Worm (Caenorhabditis elegans) whole organism, L4 larva: ENCODE results near the gene lbp-2.

Experiments
- F10B5.3 ChIP-seq: sonication (generic microtip); optimal IDR thresholded peaks from 2 replicates; lab custom pipeline; 2016; ENCODE audit warnings: mild to moderate bottlenecking, missing genetic modification characterization, missing compliant biosample characterization
- R02D3.7 ChIP-seq: fragments of 150-350 bp; sonication (generic microtip); optimal IDR thresholded peaks from 3 replicates; lab custom pipeline; 2014; ENCODE audit warnings: missing biosample characterization, missing genetic modification characterization
- T20F7.1 ChIP-seq: fragments of 200-800 bp; sonication (Bioruptor generic); optimal IDR thresholded peaks from 2 replicates; lab custom pipeline; 2018; ENCODE audit warnings: mild to moderate bottlenecking, missing genetic modification characterization, missing compliant biosample characterization
- Y75B8A.6 ChIP-seq: fragments of 200-800 bp; sonication (Bioruptor generic); IDR thresholded peaks from 2 replicates; pipeline ENCODE4 v1.3.6; 2022; ENCODE audit warnings: missing genetic modification reagents, missing genetic modification characterization, missing compliant biosample characterization
- ZK337.2 ChIP-seq: fragments of 200-800 bp; sonication (Bioruptor generic); IDR thresholded peaks from 2 replicates; pipeline ENCODE4 v1.3.6; 2022; ENCODE audit warnings: missing genetic modification reagents, missing genetic modification characterization, missing compliant biosample characterization
- ama-1 ChIP-seq: fragments of 150-350 bp; optimal IDR thresholded peaks from 2 replicates; lab custom pipeline; 2014; ENCODE audit warnings: inconsistent platforms, mixed read lengths
- daf-8 ChIP-seq: fragments of 200-800 bp; sonication (Bioruptor generic); IDR thresholded peaks from 2 replicates; pipeline ENCODE4 v1.3.6; 2022; ENCODE audit warnings: missing genetic modification characterization, missing compliant biosample characterization
- dmd-6 ChIP-seq: fragments of 200-800 bp; sonication (Bioruptor generic); IDR thresholded peaks from 2 replicates; pipeline ENCODE4 v1.3.6; 2022; ENCODE audit warnings: missing genetic modification reagents, missing genetic modification characterization, missing compliant biosample characterization
- dmd-8 ChIP-seq: fragments of 200-800 bp; sonication (Bioruptor generic); IDR thresholded peaks from 2 replicates; pipeline ENCODE4 v1.3.6; 2022; ENCODE audit warnings: missing genetic modification characterization, missing compliant biosample characterization
- dpl-1 ChIP-seq: fragments of 150-350 bp; optimal IDR thresholded peaks from 2 replicates; lab custom pipeline; 2014; ENCODE audit warnings: missing biosample characterization, missing genetic modification reagents, missing genetic modification characterization
- dve-1 ChIP-seq: sonication (generic microtip); optimal IDR thresholded peaks from 2 replicates; lab custom pipeline; 2017; ENCODE audit warnings: antibody characterized with exemption, mild to moderate bottlenecking, missing genetic modification characterization, missing compliant biosample characterization; ENCODE audit not compliant: insufficient read depth
- egl-43 ChIP-seq: fragments of 200-800 bp; sonication (Bioruptor generic); IDR thresholded peaks from 2 replicates; pipeline ENCODE4 v1.3.6; 2022; ENCODE audit warnings: missing genetic modification reagents, missing genetic modification characterization, missing compliant biosample characterization
- hif-1 ChIP-seq, 2 experiments: sonication (generic microtip); optimal IDR thresholded peaks; 2 replicates each; lab custom pipeline; 2016 to 2017; ENCODE audit warnings: missing compliant biosample characterization in 2 of 2, missing genetic modification characterization in 2 of 2, missing genetic modification reagents in 2 of 2, missing genotype in 2 of 2, mild to moderate bottlenecking in 1 of 2
- hlh-30 ChIP-seq: sonication (generic microtip); optimal IDR thresholded peaks from 2 replicates; lab custom pipeline; 2017; ENCODE audit warnings: antibody characterized with exemption, mild to moderate bottlenecking, missing genetic modification characterization, missing compliant biosample characterization; ENCODE audit not compliant: insufficient read depth
- hmg-1.1 ChIP-seq: fragments of 200-800 bp; sonication (Bioruptor generic); IDR thresholded peaks from 2 replicates; pipeline ENCODE4 v1.3.6; 2022; ENCODE audit warnings: missing genetic modification reagents, missing genetic modification characterization, missing compliant biosample characterization
- jun-1 ChIP-seq: fragments of 150-350 bp; optimal IDR thresholded peaks from 2 replicates; lab custom pipeline; 2014; ENCODE audit warnings: missing biosample characterization, missing genetic modification reagents, missing genetic modification characterization
- lim-7 ChIP-seq: fragments of 200-800 bp; sonication (Bioruptor generic); IDR thresholded peaks from 2 replicates; pipeline ENCODE4 v1.3.6; 2022; ENCODE audit warnings: missing genetic modification characterization, missing compliant biosample characterization
- lin-13 ChIP-seq: fragments of 150-350 bp; optimal IDR thresholded peaks from 2 replicates; lab custom pipeline; 2014; ENCODE audit warnings: missing biosample characterization, missing genetic modification reagents, missing genetic modification characterization
- lin-38 ChIP-seq: fragments of 200-800 bp; sonication (Bioruptor generic); IDR thresholded peaks from 2 replicates; pipeline ENCODE4 v1.3.6; 2022; ENCODE audit warnings: missing genetic modification reagents, missing genetic modification characterization, missing compliant biosample characterization
- lin-39 ChIP-seq: fragments of 150-350 bp; optimal IDR thresholded peaks from 2 replicates; lab custom pipeline; 2014; ENCODE audit warnings: missing biosample characterization, missing genetic modification reagents, missing genetic modification characterization
- lir-3 ChIP-seq: sonication (generic microtip); optimal IDR thresholded peaks from 2 replicates; lab custom pipeline; 2016; ENCODE audit warnings: mild to moderate bottlenecking, missing genetic modification characterization, missing compliant biosample characterization
- lsy-2 ChIP-seq, 2 experiments: fragments of 150-350 bp in 1 of 2; sonication (generic microtip) in 1 of 2; optimal IDR thresholded peaks; 2 replicates each; lab custom pipeline; 2014 to 2017; ENCODE audit warnings: missing biosample characterization in 2 of 2, missing genetic modification characterization in 2 of 2
- madf-9 ChIP-seq: fragments of 200-800 bp; sonication (Bioruptor generic); conservative IDR thresholded peaks from 2 replicates; pipeline ENCODE4 v1.3.6; 2022; ENCODE audit warnings: missing genetic modification reagents, missing genetic modification characterization, missing compliant biosample characterization
- mdl-1 ChIP-seq, 2 experiments: fragments of 150-350 bp in 1 of 2; sonication (generic microtip) in 1 of 2; optimal IDR thresholded peaks; 2 replicates each; lab custom pipeline; 2014 to 2017; ENCODE audit warnings: missing biosample characterization in 2 of 2, missing genetic modification characterization in 2 of 2
- mep-1 ChIP-seq: fragments of 150-350 bp; sonication (generic microtip); optimal IDR thresholded peaks from 3 replicates; lab custom pipeline; 2014; ENCODE audit warnings: missing biosample characterization, missing genetic modification characterization
- nhr-102 ChIP-seq: sonication (generic microtip); optimal IDR thresholded peaks from 2 replicates; lab custom pipeline; 2016; ENCODE audit warnings: mild to moderate bottlenecking, missing genetic modification characterization, moderate library complexity, missing compliant biosample characterization
- nhr-11 ChIP-seq: fragments of 150-350 bp; optimal IDR thresholded peaks from 2 replicates; lab custom pipeline; 2014; ENCODE audit warnings: missing biosample characterization, missing genetic modification characterization
- nhr-237 ChIP-seq: sonication (generic microtip); optimal IDR thresholded peaks from 2 replicates; lab custom pipeline; 2017; ENCODE audit warnings: missing biosample characterization, missing genetic modification characterization
- nhr-6 ChIP-seq: fragments of 150-350 bp; optimal IDR thresholded peaks from 2 replicates; lab custom pipeline; 2014; ENCODE audit warnings: missing biosample characterization, missing genetic modification characterization
- pqm-1 ChIP-seq: sonication (generic microtip); optimal IDR thresholded peaks from 2 replicates; lab custom pipeline; 2017; ENCODE audit warnings: missing biosample characterization, missing genetic modification characterization
- sdz-12 ChIP-seq: fragments of 200-800 bp; sonication (Bioruptor generic); optimal IDR thresholded peaks from 2 replicates; lab custom pipeline; 2018; ENCODE audit warnings: mild to moderate bottlenecking, missing genetic modification characterization, missing compliant biosample characterization
- set-16 ChIP-seq: fragments of 200-800 bp; sonication (Bioruptor generic); IDR thresholded peaks from 2 replicates; pipeline ENCODE4 v1.3.6; 2022; ENCODE audit warnings: missing genetic modification reagents, missing genetic modification characterization, missing compliant biosample characterization
- spr-1 ChIP-seq: sonication (generic microtip); optimal IDR thresholded peaks from 2 replicates; lab custom pipeline; 2016; ENCODE audit warnings: mild to moderate bottlenecking, missing genetic modification characterization, missing compliant biosample characterization
- spr-3 ChIP-seq: fragments of 200-800 bp; sonication (Bioruptor generic); optimal IDR thresholded peaks from 2 replicates; lab custom pipeline; 2018; ENCODE audit warnings: mild to moderate bottlenecking, missing genetic modification characterization, missing compliant biosample characterization
- tra-1 ChIP-seq: fragments of 200-800 bp; sonication (Bioruptor generic); IDR thresholded peaks from 2 replicates; pipeline ENCODE4 v1.3.6; 2022; ENCODE audit warnings: missing genetic modification reagents, missing genetic modification characterization, missing compliant biosample characterization
- zag-1 ChIP-seq: fragments of 150-350 bp; optimal IDR thresholded peaks from 2 replicates; lab custom pipeline; 2014; ENCODE audit warnings: missing biosample characterization, missing genetic modification characterization
- zfp-3 ChIP-seq: fragments of 200-800 bp; sonication (Bioruptor generic); conservative IDR thresholded peaks from 2 replicates; pipeline ENCODE4 v1.3.6; 2022; ENCODE audit warnings: missing genetic modification reagents, missing genetic modification characterization, missing compliant biosample characterization
- zip-2 ChIP-seq: fragments of 150-350 bp; optimal IDR thresholded peaks from 2 replicates; lab custom pipeline; 2014; ENCODE audit warnings: missing biosample characterization, missing genetic modification characterization
- ztf-11 ChIP-seq: fragments of 150-350 bp; optimal IDR thresholded peaks from 2 replicates; lab custom pipeline; 2014; ENCODE audit warnings: missing biosample characterization, missing genetic modification characterization

lbp-2 gene

ce11 chrX:3271673-3272072 lies 11.3 kb downstream of the lbp-2 start, which contains the start of gene K09C4.9:
K09C4.9 (minus strand) TSS chrX:3271773.
- TF ChIP-seq zfp-3 (GFP tag; lab: Robert Waterston, UW) (no peak), dpl-1 (GFP tag; lab: Kevin White, UChicago) (no peak), T20F7.1 (GFP tag; lab: Kevin White, UChicago) (no peak), lir-3 (no peak), ztf-11 (tag; lab: Kevin White, UChicago) (no peak), dve-1 (no peak), hlh-30 (tag; lab: Kevin White, UChicago) (no peak), R02D3.7 (tag; lab: Kevin White, UChicago) (no peak), tra-1 (GFP tag; lab: Robert Waterston, UW) (no peak), lsy-2 (tag; optimal IDR thresholded peaks at IDR 0.05; lab: Kevin White, UChicago) (no peak), hmg-1.1 (GFP tag; lab: Robert Waterston, UW) (no peak), lin-13 (GFP tag; lab: Kevin White, UChicago) (no peak), lin-38 (GFP tag; lab: Robert Waterston, UW) (no peak), nhr-102 (no peak), nhr-6 (tag; lab: Kevin White, UChicago) (no peak), ama-1 (lab: Kevin White, UChicago) (no peak), Y75B8A.6 (GFP tag; lab: Robert Waterston, UW) (no peak), nhr-11 (tag; lab: Kevin White, UChicago) (no peak), pqm-1 (no peak), spr-1 (tag; lab: Kevin White, UChicago) (no peak)
- TF ChIP-seq, all 104 proteins: peak for 0

- TF ChIP-seq set-16 (no peak), lim-7 (no peak), F10B5.3 (tag; lab: Kevin White, UChicago) (no peak), jun-1 (no peak), nhr-237 (tag; lab: Kevin White, UChicago) (no peak), spr-3 (GFP tag; lab: Kevin White, UChicago) (no peak), sdz-12 (GFP tag; lab: Kevin White, UChicago) (no peak), mep-1 (tag; lab: Kevin White, UChicago) (no peak), egl-43 (GFP tag; lab: Robert Waterston, UW) (no peak), madf-9 (GFP tag; lab: Robert Waterston, UW) (no peak), ZK337.2 (no peak), dmd-8 (GFP tag; lab: Robert Waterston, UW) (no peak)
- TF ChIP-seq, all 104 proteins: peak for 0
Observed at ce11 chrX:3272580-3272979, 12.2 kb downstream of the lbp-2 start, which contains the start of gene K09C4.7. K09C4.7 (plus strand) TSS chrX:3272880.

- TF ChIP-seq Y75B8A.6 (GFP tag; lab: Robert Waterston, UW) (no peak), zip-2 (tag; lab: Kevin White, UChicago) (no peak), tra-1 (GFP tag; lab: Robert Waterston, UW) (no peak), lim-7 (no peak), nhr-6 (tag; lab: Kevin White, UChicago) (no peak), dmd-6 (GFP tag; lab: Robert Waterston, UW) (no peak), lin-39 (tag; lab: Kevin White, UChicago) (no peak), sdz-12 (GFP tag; lab: Kevin White, UChicago) (no peak), dpl-1 (GFP tag; lab: Kevin White, UChicago) (no peak), zag-1 (tag; lab: Kevin White, UChicago) (no peak), daf-8 (no peak), mdl-1 (tag; optimal IDR thresholded peaks at IDR 0.05; lab: Kevin White, UChicago) (no peak), hif-1 (tag; optimal IDR thresholded peaks at IDR 0.05; lab: Kevin White, UChicago) (no peak)
Observed at ce11 chrX:3280130-3280529, 19.7 kb downstream of the lbp-2 start, which contains the start of gene K09C4.10. K09C4.10 (minus strand) TSS chrX:3280230.
